Worm (Caenorhabditis elegans) whole organism, L4 larva: ENCODE data around the gene nep-9.
A peak's percentile ranks its signal among the peaks of the same experiment; 100 is the strongest.

Experiments used
- dpl-1 ChIP-seq: fragments of 150-350 bp; optimal IDR thresholded peaks from 2 replicates; lab custom pipeline; 2014; ENCODE audit warnings: missing biosample characterization, missing genetic modification reagents, missing genetic modification characterization
- lin-38 ChIP-seq: fragments of 200-800 bp; sonication (Bioruptor generic); IDR thresholded peaks from 2 replicates; pipeline ENCODE4 v1.3.6; 2022; ENCODE audit warnings: missing genetic modification reagents, missing genetic modification characterization, missing compliant biosample characterization

nep-9 gene

ce11 chrII:3346328-3346780 is 52.8 kb downstream of the nep-9 start, which contains the start of gene bath-30:
bath-30 (minus strand) TSS chrII:3346378.
- TF ChIP-seq lin-38 (GFP tag; lab: Robert Waterston, UW) (0 out of 2 replicates have a peak, but pooled peaks have one; percentile 12), dpl-1 (GFP tag; lab: Kevin White, UChicago) (no peak)
